Worm (Caenorhabditis elegans): ENCODE measurements around the gene maa-1.
"Not testable (repeated sequence)": the region's sequence is repeated elsewhere in the genome, so short reads cannot be mapped to it uniquely, and the experiment has no call there.

The maa-1 gene

DNA sequence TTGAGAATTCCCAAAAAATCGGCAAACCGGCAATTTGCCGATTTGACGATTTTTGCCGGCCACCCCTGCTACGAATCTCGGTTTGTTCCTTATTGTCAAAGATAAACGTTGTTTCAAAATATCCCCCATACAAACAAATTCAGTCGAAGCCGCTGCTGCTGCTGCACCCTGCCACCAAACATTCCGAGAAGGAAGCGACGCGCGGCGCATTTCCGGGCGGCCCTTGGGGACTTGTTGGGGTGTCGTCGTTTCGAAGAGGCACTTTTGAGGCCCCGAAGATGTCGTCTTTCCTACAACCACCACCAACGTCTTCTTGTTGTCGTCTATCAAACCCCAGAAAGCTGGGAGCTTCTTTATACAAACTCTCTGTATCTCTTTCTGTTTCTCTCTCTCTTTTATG, 27.9 kb downstream of the maa-1 start:
- no peak for TF ChIP-seq npax-4 (tag; optimal IDR thresholded peaks at IDR 0.05)
- TF ChIP-seq fkh-6 (tag; optimal IDR thresholded peaks at IDR 0.05): no peak
- TF ChIP-seq ceh-14 (tag; optimal IDR thresholded peaks at IDR 0.05): no peak
- TF ChIP-seq ceh-31 (tag; optimal IDR thresholded peaks at IDR 0.05): no peak
- no peak for TF ChIP-seq ceh-30 (tag; optimal IDR thresholded peaks at IDR 0.05)
- TF ChIP-seq unc-55 (GFP tag; optimal IDR thresholded peaks at IDR 0.05): no peak
- no peak for TF ChIP-seq T23F11.4 (GFP tag; optimal IDR thresholded peaks at IDR 0.05)
- no peak for TF ChIP-seq ztf-16 (tag; optimal IDR thresholded peaks at IDR 0.05)
- TF ChIP-seq unc-3 (GFP tag; conservative IDR thresholded peaks at IDR 0.05): no peak
- TF ChIP-seq unc-3 (tag; optimal IDR thresholded peaks at IDR 0.05): no peak
- TF ChIP-seq nfya-1 (tag; optimal IDR thresholded peaks at IDR 0.05): no peak
- TF ChIP-seq sox-2 (GFP tag; IDR thresholded peaks at IDR 0.05): no peak
- TF ChIP-seq ceh-6 (GFP tag; optimal IDR thresholded peaks at IDR 0.05): no peak
- TF ChIP-seq eyg-1 (tag; optimal IDR thresholded peaks at IDR 0.05): no peak
- no peak for TF ChIP-seq pat-9 (tag; optimal IDR thresholded peaks at IDR 0.05)
- TF ChIP-seq lin-11 (tag; optimal IDR thresholded peaks at IDR 0.05): no peak
- TF ChIP-seq fkh-10 (GFP tag; optimal IDR thresholded peaks at IDR 0.05): no peak
- no peak for TF ChIP-seq Y22D7AL.16 (tag; optimal IDR thresholded peaks at IDR 0.05)
- TF ChIP-seq ref-2 (tag; optimal IDR thresholded peaks at IDR 0.05): no peak
- TF ChIP-seq pros-1 (tag; optimal IDR thresholded peaks at IDR 0.05): no peak
- TF ChIP-seq hlh-15 (tag; optimal IDR thresholded peaks at IDR 0.05): no peak

- TF ChIP-seq ceh-45 (GFP tag; IDR thresholded peaks at IDR 0.05): 0 out of 2 replicates have a peak, but pooled peaks have one; percentile 10
- TF ChIP-seq pha-2 (tag; optimal IDR thresholded peaks at IDR 0.05): peak; percentile 44
- peak; percentile 6 for TF ChIP-seq nfya-1 (tag; optimal IDR thresholded peaks at IDR 0.05)
- TF ChIP-seq hlh-15 (tag; optimal IDR thresholded peaks at IDR 0.05): peak; percentile 30
- TF ChIP-seq pat-9 (tag; optimal IDR thresholded peaks at IDR 0.05): peak; percentile 61
- peak; percentile 33 for TF ChIP-seq ceh-34 (tag; optimal IDR thresholded peaks at IDR 0.05)
- TF ChIP-seq K02D7.2 (tag; optimal IDR thresholded peaks at IDR 0.05): peak; percentile 73
- peak; percentile 10 for TF ChIP-seq unc-86 (tag; optimal IDR thresholded peaks at IDR 0.05)
- peak; percentile 12 for TF ChIP-seq ttx-3 (tag; optimal IDR thresholded peaks at IDR 0.05)
- peak; percentile 42 for TF ChIP-seq ztf-16 (tag; optimal IDR thresholded peaks at IDR 0.05)
- TF ChIP-seq C38D4.7 (GFP tag; optimal IDR thresholded peaks at IDR 0.05): peak; percentile 43
- TF ChIP-seq ets-4 (tag; optimal IDR thresholded peaks at IDR 0.05): peak; percentile 3
- TF ChIP-seq gmeb-2 (tag; optimal IDR thresholded peaks at IDR 0.05): peak; percentile 46
- peak; percentile 70 for TF ChIP-seq ceh-14 (tag; optimal IDR thresholded peaks at IDR 0.05)
- TF ChIP-seq hlh-6 (tag; optimal IDR thresholded peaks at IDR 0.05): peak; percentile 34
- peak; percentile 33 for TF ChIP-seq dmd-4 (tag; optimal IDR thresholded peaks at IDR 0.05; ENCODE audit: borderline replicate concordance)
- peak; percentile 52 for TF ChIP-seq madf-2 (tag; optimal IDR thresholded peaks at IDR 0.05)
- TF ChIP-seq ceh-19 (GFP tag; optimal IDR thresholded peaks at IDR 0.05): peak; percentile 63
- peak; percentile 40 for TF ChIP-seq ceh-6 (GFP tag; optimal IDR thresholded peaks at IDR 0.05)
- peak; percentile 29 for TF ChIP-seq pqm-1 (tag; optimal IDR thresholded peaks at IDR 0.05)
- peak; percentile 23 for TF ChIP-seq T23F11.4 (GFP tag; optimal IDR thresholded peaks at IDR 0.05)
- peak; percentile 25 for TF ChIP-seq dve-1 (tag; optimal IDR thresholded peaks at IDR 0.05)
- TF ChIP-seq hlh-13 (GFP tag; optimal IDR thresholded peaks at IDR 0.05): peak; percentile 12
- peak; percentile 39 for TF ChIP-seq fax-1 (tag; optimal IDR thresholded peaks at IDR 0.05)
- peak; percentile 5 for TF ChIP-seq hlh-8 (tag; optimal IDR thresholded peaks at IDR 0.05)
- TF ChIP-seq lin-11 (tag; optimal IDR thresholded peaks at IDR 0.05): peak; percentile 20
- peak; percentile 69 for TF ChIP-seq sox-4 (tag; optimal IDR thresholded peaks at IDR 0.05)
- TF ChIP-seq npax-4 (tag; optimal IDR thresholded peaks at IDR 0.05): peak; percentile 22
- peak; percentile 35 for TF ChIP-seq ceh-18 (tag; optimal IDR thresholded peaks at IDR 0.05)
- peak; percentile 48 for TF ChIP-seq che-1 (tag; optimal IDR thresholded peaks at IDR 0.05)
- TF ChIP-seq ceh-48 (tag; optimal IDR thresholded peaks at IDR 0.05): peak; percentile 38
- TF ChIP-seq ref-2 (tag; optimal IDR thresholded peaks at IDR 0.05): peak; percentile 4
- not testable (repeated sequence) for TF ChIP-seq unc-3 (GFP tag; conservative IDR thresholded peaks at IDR 0.05)
- TF ChIP-seq unc-3 (tag; optimal IDR thresholded peaks at IDR 0.05): peak; percentile 11
- TF ChIP-seq nhr-232 (tag; optimal IDR thresholded peaks at IDR 0.05): peak; percentile 16
Observed at ce11 chrIII:11792295-11793256, 29.8 kb downstream of the maa-1 start, which contains the start of gene C24H11.2. TSS of gene C24H11.2 (minus strand) at chrIII:11792345.

Measured in whole organism, late embryonic.